Fruit fly (Drosophila melanogaster) whole organism, embryonic: ENCODE results near the gene CG6216.

Experiments
- Bdp1 ChIP-seq: fragments of 200-800 bp; sonication (Bioruptor generic); optimal IDR thresholded peaks from 3 replicates; lab custom pipeline; 2016; ENCODE audit warnings: missing biosample characterization, missing genetic modification characterization
- Blimp-1 ChIP-seq: fragments of 200-800 bp; sonication (Bioruptor generic); optimal IDR thresholded peaks from 3 replicates; lab custom pipeline; 2018; ENCODE audit warnings: missing biosample characterization, missing genetic modification characterization, mild to moderate bottlenecking, moderate library complexity, missing genetic modification reagents
- BtbVII ChIP-seq: fragments of 200-800 bp; sonication (Bioruptor generic); optimal IDR thresholded peaks from 3 replicates; lab custom pipeline; 2017; ENCODE audit warnings: missing biosample characterization, mild to moderate bottlenecking, missing genetic modification characterization
- CG1024 ChIP-seq: fragments of 200-800 bp; sonication (Bioruptor generic); IDR thresholded peaks from 2 replicates; pipeline ENCODE4 v1.3.6; 2022; ENCODE audit warnings: missing biosample characterization, missing genetic modification characterization
- CG10321 ChIP-seq: fragments of 200-800 bp; sonication (Bioruptor generic); IDR thresholded peaks from 2 replicates; pipeline ENCODE4 v1.3.6; 2022; ENCODE audit warnings: missing biosample characterization, missing genetic modification characterization
- CG10431 ChIP-seq: fragments of 200-800 bp; sonication (Bioruptor generic); optimal IDR thresholded peaks from 3 replicates; lab custom pipeline; 2018; ENCODE audit warnings: missing biosample characterization, mild to moderate bottlenecking, missing genetic modification characterization
- CG11085 ChIP-seq: fragments of 200-800 bp; sonication (Bioruptor generic); IDR thresholded peaks from 2 replicates; pipeline ENCODE4 v1.3.6; 2022; ENCODE audit warnings: missing biosample characterization, missing genetic modification characterization
- CG13624 ChIP-seq: fragments of 200-800 bp; sonication (Bioruptor generic); optimal IDR thresholded peaks from 2 replicates; lab custom pipeline; 2016; ENCODE audit warnings: missing biosample characterization, missing genetic modification characterization
- CG13894 ChIP-seq: fragments of 200-800 bp; sonication (Bioruptor generic); optimal IDR thresholded peaks from 3 replicates; lab custom pipeline; 2018; ENCODE audit warnings: missing biosample characterization, mild to moderate bottlenecking, missing genetic modification characterization, moderate library complexity
- CG14710 ChIP-seq: fragments of 200-800 bp; sonication (Bioruptor generic); optimal IDR thresholded peaks from 3 replicates; lab custom pipeline; 2019; ENCODE audit warnings: missing biosample characterization, mild to moderate bottlenecking, missing genetic modification characterization, moderate library complexity
- CG1602 ChIP-seq: fragments of 200-800 bp; sonication (Bioruptor generic); optimal IDR thresholded peaks from 3 replicates; lab custom pipeline; 2016; ENCODE audit warnings: missing biosample characterization, missing genetic modification characterization
- CG17612 ChIP-seq: fragments of 200-800 bp; sonication (Bioruptor generic); IDR thresholded peaks from 2 replicates; pipeline ENCODE4 v1.3.6; 2022; ENCODE audit warnings: missing biosample characterization, missing genetic modification characterization
- CG17829 ChIP-seq: fragments of 200-800 bp; optimal IDR thresholded peaks from 2 replicates; lab custom pipeline; 2019; ENCODE audit warnings: missing biosample characterization, mild to moderate bottlenecking, missing genetic modification characterization, moderate library complexity
- CG17912 ChIP-seq: fragments of 200-800 bp; sonication (Bioruptor generic); optimal IDR thresholded peaks from 2 replicates; lab custom pipeline; 2018; ENCODE audit warnings: missing biosample characterization, mild to moderate bottlenecking, missing genetic modification characterization
- CG2202 ChIP-seq: fragments of 200-800 bp; sonication (Bioruptor generic); optimal IDR thresholded peaks from 2 replicates; lab custom pipeline; 2018; ENCODE audit warnings: missing biosample characterization, mild to moderate bottlenecking, missing genetic modification characterization
- CG3281 ChIP-seq: fragments of 200-800 bp; sonication (Bioruptor generic); optimal IDR thresholded peaks from 3 replicates; lab custom pipeline; 2017; ENCODE audit warnings: missing biosample characterization, mild to moderate bottlenecking, missing genetic modification characterization
- CG33557 ChIP-seq: fragments of 200-800 bp; sonication (Bioruptor generic); optimal IDR thresholded peaks from 2 replicates; lab custom pipeline; 2019; ENCODE audit warnings: missing biosample characterization, mild to moderate bottlenecking, missing genetic modification characterization, moderate library complexity
- CG3847 ChIP-seq: fragments of 200-800 bp; sonication (Bioruptor generic); IDR thresholded peaks from 2 replicates; pipeline ENCODE4 v1.3.6; 2022; ENCODE audit warnings: missing biosample characterization, missing genetic modification characterization
- CG4282 ChIP-seq: fragments of 200-800 bp; sonication (Bioruptor generic); optimal IDR thresholded peaks from 2 replicates; lab custom pipeline; 2016; ENCODE audit warnings: missing biosample characterization, missing genetic modification characterization
- CG7271 ChIP-seq: fragments of 200-800 bp; sonication (Bioruptor generic); optimal IDR thresholded peaks from 2 replicates; lab custom pipeline; 2018; ENCODE audit warnings: missing biosample characterization, mild to moderate bottlenecking, missing genetic modification characterization, moderate library complexity
- CG7372 ChIP-seq: fragments of 200-800 bp; sonication (Bioruptor generic); IDR thresholded peaks from 2 replicates; pipeline ENCODE4 v1.3.6; 2022; ENCODE audit warnings: missing biosample characterization, missing genetic modification characterization
- CG9215 ChIP-seq: fragments of 200-800 bp; sonication (Bioruptor generic); IDR thresholded peaks from 2 replicates; pipeline ENCODE4 v1.3.6; 2022; ENCODE audit warnings: missing biosample characterization, missing genetic modification characterization
- Eip74EF ChIP-seq, 2 experiments: fragments of 200-800 bp in 1 of 2; fragments of >200 bp in 1 of 2; sonication (Bioruptor generic) in 1 of 2; optimal IDR thresholded peaks; 2 replicates each; lab custom pipeline; 2017 to 2019; ENCODE audit warnings: missing biosample characterization in 2 of 2, missing genetic modification characterization in 2 of 2, mild to moderate bottlenecking in 1 of 2, moderate library complexity in 1 of 2
- Ets65A ChIP-seq: fragments of 200-800 bp; sonication (Bioruptor generic); peaks from one replicate; lab custom pipeline; 2016; ENCODE audit warnings: missing biosample characterization, missing genetic modification characterization
- GATAe ChIP-seq: fragments of 200-800 bp; sonication (Bioruptor generic); conservative IDR thresholded peaks from 2 replicates; pipeline ENCODE4 v1.3.6; 2022; ENCODE audit warnings: missing biosample characterization, missing genetic modification characterization
- HHEX ChIP-seq: fragments of 200-800 bp; sonication (Bioruptor generic); optimal IDR thresholded peaks from 3 replicates; lab custom pipeline; 2017; ENCODE audit warnings: missing biosample characterization, mild to moderate bottlenecking, missing genetic modification characterization, missing genetic modification reagents
- Hey ChIP-seq: fragments of 200-800 bp; sonication (Bioruptor generic); optimal IDR thresholded peaks from 3 replicates; lab custom pipeline; 2018; ENCODE audit warnings: missing biosample characterization, mild to moderate bottlenecking, missing genetic modification characterization
- HmgD ChIP-seq: fragments of 200-800 bp; sonication (Bioruptor generic); optimal IDR thresholded peaks from 3 replicates; lab custom pipeline; 2016; ENCODE audit warnings: missing biosample characterization, missing genetic modification characterization
- Mad ChIP-seq: fragments of 200-800 bp; sonication (Bioruptor generic); optimal IDR thresholded peaks from 2 replicates; lab custom pipeline; 2016; ENCODE audit warnings: missing biosample characterization, missing genetic modification characterization
- Med ChIP-seq: fragments of 200-800 bp; sonication (Bioruptor generic); peaks from one replicate; lab custom pipeline; 2016; ENCODE audit warnings: missing biosample characterization, missing genetic modification characterization, mild to moderate bottlenecking, inconsistent platforms, moderate library complexity
- Neu2 ChIP-seq: fragments of 200-800 bp; sonication (Bioruptor generic); optimal IDR thresholded peaks from 3 replicates; lab custom pipeline; 2016; ENCODE audit warnings: missing biosample characterization, missing genetic modification characterization, borderline replicate concordance
- PHDP ChIP-seq: fragments of 200-800 bp; sonication (Bioruptor generic); optimal IDR thresholded peaks from 3 replicates; lab custom pipeline; 2018; ENCODE audit warnings: missing biosample characterization, mild to moderate bottlenecking, missing genetic modification characterization, moderate library complexity
- Sox102F ChIP-seq: fragments of 200-800 bp; sonication (Bioruptor generic); optimal IDR thresholded peaks from 2 replicates; lab custom pipeline; 2018; ENCODE audit warnings: missing biosample characterization, mild to moderate bottlenecking, missing genetic modification characterization, moderate library complexity
- Vsx1 ChIP-seq: fragments of 200-800 bp; sonication (Bioruptor generic); optimal IDR thresholded peaks from 2 replicates; lab custom pipeline; 2017; ENCODE audit warnings: missing biosample characterization, mild to moderate bottlenecking, missing genetic modification characterization, missing genetic modification reagents
- cad ChIP-seq: fragments of >200 bp; optimal IDR thresholded peaks from 2 replicates; lab custom pipeline; 2017; ENCODE audit warnings: missing biosample characterization, missing genetic modification characterization
- corto ChIP-seq: fragments of 200-800 bp; sonication (Bioruptor generic); optimal IDR thresholded peaks from 2 replicates; lab custom pipeline; 2016; ENCODE audit warnings: missing biosample characterization, mild to moderate bottlenecking, missing genetic modification characterization, moderate library complexity
- dmrt99B ChIP-seq: fragments of 200-800 bp; sonication (Bioruptor generic); optimal IDR thresholded peaks from 2 replicates; lab custom pipeline; 2018; ENCODE audit warnings: missing biosample characterization, mild to moderate bottlenecking, missing genetic modification characterization, moderate library complexity
- fru ChIP-seq: fragments of >200 bp; optimal IDR thresholded peaks from 2 replicates; lab custom pipeline; 2017
- gfzf ChIP-seq: fragments of 200-800 bp; sonication (Bioruptor generic); optimal IDR thresholded peaks from 2 replicates; lab custom pipeline; 2016; ENCODE audit warnings: missing biosample characterization, mild to moderate bottlenecking, missing genetic modification characterization, moderate library complexity
- hth ChIP-seq: fragments of >200 bp; optimal IDR thresholded peaks from 2 replicates; lab custom pipeline; 2017; ENCODE audit warnings: inconsistent platforms
- jing ChIP-seq: fragments of 200-800 bp; sonication (Bioruptor generic); optimal IDR thresholded peaks from 2 replicates; lab custom pipeline; 2018; ENCODE audit warnings: missing biosample characterization, mild to moderate bottlenecking, missing genetic modification characterization
- klu ChIP-seq: fragments of 200-800 bp; sonication (Bioruptor generic); IDR thresholded peaks from 2 replicates; pipeline ENCODE4 v1.3.6; 2022; ENCODE audit warnings: missing biosample characterization, missing genetic modification characterization
- knrl ChIP-seq: fragments of 200-800 bp; sonication (Bioruptor generic); IDR thresholded peaks from 3 replicates; pipeline ENCODE4 v1.3.6; 2022; ENCODE audit warnings: missing biosample characterization, missing genetic modification characterization; ENCODE audit not compliant: partially characterized antibody
- maf-S ChIP-seq: fragments of 200-800 bp; sonication (Bioruptor generic); optimal IDR thresholded peaks from 2 replicates; lab custom pipeline; 2016; ENCODE audit warnings: missing biosample characterization, missing genetic modification characterization
- pzg ChIP-seq: fragments of 200-800 bp; sonication (Bioruptor generic); optimal IDR thresholded peaks from 3 replicates; lab custom pipeline; 2018; ENCODE audit warnings: missing biosample characterization, mild to moderate bottlenecking, missing genetic modification characterization, moderate library complexity
- rib ChIP-seq: fragments of 200-800 bp; sonication (Bioruptor generic); IDR thresholded peaks from 2 replicates; pipeline ENCODE4 v1.3.6; 2022; ENCODE audit warnings: missing biosample characterization, missing genetic modification characterization
- sima ChIP-seq: fragments of 200-800 bp; sonication (Bioruptor generic); optimal IDR thresholded peaks from 2 replicates; lab custom pipeline; 2016; ENCODE audit warnings: missing biosample characterization, missing genetic modification characterization
- so ChIP-seq: fragments of 200-800 bp; sonication (Bioruptor generic); IDR thresholded peaks from 3 replicates; pipeline ENCODE4 v1.3.6; 2022; ENCODE audit warnings: missing biosample characterization, missing genetic modification characterization
- sqz ChIP-seq: fragments of 200-800 bp; sonication (Bioruptor generic); optimal IDR thresholded peaks from 3 replicates; lab custom pipeline; 2018; ENCODE audit warnings: missing biosample characterization, mild to moderate bottlenecking, missing genetic modification characterization
- ssp ChIP-seq: fragments of 200-800 bp; sonication (Bioruptor generic); IDR thresholded peaks from 2 replicates; pipeline ENCODE4 v1.3.6; 2022; ENCODE audit warnings: missing biosample characterization, missing genetic modification characterization
- trem ChIP-seq: fragments of 200-800 bp; optimal IDR thresholded peaks from 3 replicates; lab custom pipeline; 2019; ENCODE audit warnings: missing biosample characterization, mild to moderate bottlenecking, missing genetic modification characterization, moderate library complexity
- vfl ChIP-seq: fragments of 200-800 bp; sonication (Bioruptor generic); optimal IDR thresholded peaks from 2 replicates; lab custom pipeline; 2016; ENCODE audit warnings: missing biosample characterization, missing genetic modification characterization

The CG6216 gene

DNA sequence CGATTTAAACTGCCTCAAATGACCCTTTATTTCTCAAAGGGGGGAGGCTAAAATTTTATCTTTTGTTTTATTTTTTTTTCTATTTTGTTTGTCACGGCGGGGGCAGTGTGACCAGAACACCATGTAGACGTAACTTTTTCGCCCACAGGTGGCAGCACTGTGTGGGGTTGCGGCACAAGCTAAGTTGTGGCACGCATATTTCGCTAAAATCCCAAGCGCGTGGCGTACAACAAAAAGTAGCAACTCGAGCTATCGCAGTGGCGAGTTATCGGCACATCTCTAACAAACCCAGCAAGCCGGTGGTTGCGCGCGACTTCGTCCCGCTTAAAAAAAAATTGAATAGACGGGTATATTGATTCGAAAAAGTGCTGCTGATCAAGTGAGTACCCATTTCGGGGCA is 27.5 kb downstream of the CG6216 start, which contains the start of the genes Ufd1 and NaPi-III (continued):
- TF ChIP-seq Vsx1 (GFP tag; lab: Kevin White, UChicago): no peak
- TF ChIP-seq CG3281 (GFP tag; lab: Kevin White, UChicago): no peak
- no peak for TF ChIP-seq cad (GFP tag; lab: Kevin White, UChicago)
- no peak for TF ChIP-seq dmrt99B (tag; lab: Kevin White, UChicago)
- no peak for TF ChIP-seq ssp (GFP tag; lab: Robert Waterston, UW)
- no peak for TF ChIP-seq BtbVII
- no peak for TF ChIP-seq Neu2
- TF ChIP-seq CG13624 (GFP tag; lab: Kevin White, UChicago): peak; percentile 68
- peak; percentile 88 for TF ChIP-seq sqz (GFP tag; lab: Kevin White, UChicago)
- no peak for TF ChIP-seq CG17612 (GFP tag; lab: Robert Waterston, UW)
- no peak; the same call in 1 of the 2 replicates for TF ChIP-seq CG9215
- peak; percentile 67 for TF ChIP-seq CG14710 (tag; lab: Kevin White, UChicago)
- no peak for TF ChIP-seq CG11085 (GFP tag; lab: Robert Waterston, UW)
- TF ChIP-seq CG3847 (GFP tag; lab: Robert Waterston, UW): peak; percentile 81
- peak; percentile 80 for TF ChIP-seq CG13894 (tag; lab: Kevin White, UChicago)
- no peak for TF ChIP-seq CG7372
- peak; percentile 86 for TF ChIP-seq trem
- no peak for TF ChIP-seq Hey
- TF ChIP-seq Blimp-1: no peak
- peak; percentile 4 for TF ChIP-seq CG2202 (tag; lab: Kevin White, UChicago)
- TF ChIP-seq CG7271 (tag; lab: Kevin White, UChicago): no peak
- TF ChIP-seq HHEX (GFP tag; lab: Kevin White, UChicago): no peak
- TF ChIP-seq corto: no peak
- no peak for TF ChIP-seq sima (GFP tag; lab: Kevin White, UChicago)
- TF ChIP-seq pzg (GFP tag; lab: Kevin White, UChicago): peak; percentile 96
- TF ChIP-seq vfl (GFP tag; lab: Kevin White, UChicago): peak; percentile 38
- no peak for TF ChIP-seq fru (lab: Kevin White, UChicago)
- no peak for TF ChIP-seq CG10321 (GFP tag; lab: Robert Waterston, UW)
- TF ChIP-seq CG10431: peak; percentile 13
- TF ChIP-seq Mad (GFP tag; lab: Kevin White, UChicago): peak; percentile 42
- TF ChIP-seq knrl (GFP tag; lab: Robert Waterston, UW): peak; percentile 83
- peak; percentile 98 for TF ChIP-seq gfzf (GFP tag; lab: Kevin White, UChicago)
- no peak for TF ChIP-seq Eip74EF (GFP tag; optimal IDR thresholded peaks at IDR 0.05; lab: Kevin White, UChicago)
- TF ChIP-seq CG17912 (GFP tag; lab: Kevin White, UChicago): no peak
- no peak for TF ChIP-seq CG33557 (GFP tag; lab: Kevin White, UChicago)
- TF ChIP-seq Sox102F: peak; percentile 16
- TF ChIP-seq so: 0 out of 3 replicates have a peak, but pooled peaks have one; percentile 52
- no peak for TF ChIP-seq klu
- TF ChIP-seq CG1602 (GFP tag; lab: Kevin White, UChicago): no peak
- TF ChIP-seq jing: no peak
- TF ChIP-seq Ets65A: peak; percentile 88
- TF ChIP-seq maf-S (GFP tag; lab: Kevin White, UChicago): peak; percentile 35
- peak; percentile 94 for TF ChIP-seq HmgD (GFP tag; lab: Kevin White, UChicago)
- TF ChIP-seq CG1024 (GFP tag; lab: Robert Waterston, UW): no peak
- peak; percentile 92 for TF ChIP-seq Med (GFP tag; lab: Kevin White, UChicago)
- no peak for TF ChIP-seq hth
- TF ChIP-seq CG17829 (tag; lab: Kevin White, UChicago): peak; percentile 71
- no peak for TF ChIP-seq PHDP (tag; lab: Kevin White, UChicago)
- peak; percentile 36 for TF ChIP-seq CG4282 (GFP tag; lab: Kevin White, UChicago)
- TF ChIP-seq Bdp1 (GFP tag; lab: Kevin White, UChicago): peak; percentile 16
- no peak for TF ChIP-seq rib (GFP tag; lab: Robert Waterston, UW)
- peak; percentile 50; the same call in 1 of the 2 replicates for TF ChIP-seq GATAe
